Worm (Caenorhabditis elegans): ENCODE results near the gene sdz-9.

DNA sequence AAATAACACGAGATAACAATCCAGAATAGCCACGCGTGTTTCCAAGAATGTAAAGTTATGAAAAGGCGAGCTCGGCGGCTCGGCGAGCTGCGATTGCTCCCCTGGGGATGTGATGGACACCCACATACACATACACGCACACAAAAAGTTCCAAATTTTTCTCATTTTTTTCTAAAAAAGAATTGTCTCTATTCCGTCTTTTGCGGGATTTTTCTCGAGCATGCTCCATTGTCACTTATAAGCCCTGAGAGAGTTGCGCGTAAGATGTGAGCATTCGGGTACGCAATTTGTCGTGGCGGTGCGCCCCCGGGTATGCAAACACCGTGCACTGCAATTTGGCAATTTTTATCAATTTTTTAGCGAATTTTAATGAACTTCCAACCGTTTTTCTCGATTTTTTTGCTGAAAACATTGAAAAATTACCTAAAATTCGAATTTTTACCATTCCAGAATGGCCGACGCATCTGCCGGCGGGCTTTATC, 13.6 kb upstream of the sdz-9 start, which contains the start of the genes F08D12.12 and srpa-72:
- TF ChIP-seq fkh-10 (GFP tag; optimal IDR thresholded peaks at IDR 0.05) (no peak), ama-1 (optimal IDR thresholded peaks at IDR 0.05) (no peak), sdc-2 (tag; optimal IDR thresholded peaks at IDR 0.05) (no peak), sox-2 (GFP tag; IDR thresholded peaks at IDR 0.05) (no peak), lim-6 (tag; optimal IDR thresholded peaks at IDR 0.05) (no peak), zip-5 (tag; optimal IDR thresholded peaks at IDR 0.05) (no peak), pha-4 (tag; optimal IDR thresholded peaks at IDR 0.05) (no peak)
